Fruit fly (Drosophila melanogaster) ovary, adult (tissue): Measurements from ENCODE around the gene CG11694.

Experiments used
- CG17801 ChIP-seq: fragments of 200-800 bp; optimal IDR thresholded peaks from 2 replicates; lab custom pipeline; 2019; ENCODE audit warnings: missing biosample characterization, mild to moderate bottlenecking, missing genetic modification characterization, moderate library complexity; ENCODE audit not compliant: partially characterized antibody

Gene CG11694

DNA sequence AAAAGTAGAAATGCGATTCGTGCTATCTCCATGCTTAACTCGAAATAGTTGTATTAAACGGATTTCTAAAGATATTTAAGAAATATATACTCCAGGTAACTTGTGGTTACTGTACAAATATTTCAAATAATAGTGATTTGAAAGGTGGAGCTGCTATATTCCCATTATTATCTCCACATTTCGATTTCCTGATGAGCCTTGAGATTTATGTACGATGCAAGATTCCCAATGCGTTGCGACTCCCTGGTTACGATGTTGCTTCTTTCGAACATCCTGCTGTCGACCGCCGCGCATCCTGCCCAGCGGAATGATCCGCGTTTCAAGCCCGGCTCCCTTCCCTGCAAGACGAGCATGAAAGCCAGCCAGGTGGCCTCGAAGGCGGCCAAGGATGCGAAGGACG, at the start of gene CG11694, which contains the start of gene CG11698:
Gene CG11694, minus strand, starts transcription at position 101 of the 400 bp plus-strand sequence.
Gene CG11698, plus strand, starts transcription at position 152 of the 400 bp plus-strand sequence.
- no peak for TF ChIP-seq CG17801 (GFP tag; lab: Kevin White, UChicago)

DNA sequence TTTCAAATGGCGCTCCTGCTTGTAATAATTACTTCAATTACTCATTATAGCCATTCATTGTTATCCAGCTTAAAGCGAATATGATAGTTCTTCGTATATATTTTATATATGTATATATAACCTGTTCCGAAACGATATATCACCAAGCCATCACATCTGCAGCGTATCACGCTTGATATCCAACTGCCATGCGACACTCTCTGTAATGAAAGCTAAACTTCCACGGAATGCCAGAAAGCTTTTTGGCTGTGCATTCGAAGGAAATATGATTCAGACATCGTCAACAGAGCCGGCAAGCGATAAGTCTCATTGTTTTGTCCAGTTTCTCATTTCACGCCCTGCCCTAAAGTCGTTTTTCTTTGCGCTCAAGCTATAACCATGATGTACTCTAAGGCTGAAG, 46.1 kb upstream of the CG11694 start:
- no peak for TF ChIP-seq CG17801 (GFP tag; lab: Kevin White, UChicago)

DNA sequence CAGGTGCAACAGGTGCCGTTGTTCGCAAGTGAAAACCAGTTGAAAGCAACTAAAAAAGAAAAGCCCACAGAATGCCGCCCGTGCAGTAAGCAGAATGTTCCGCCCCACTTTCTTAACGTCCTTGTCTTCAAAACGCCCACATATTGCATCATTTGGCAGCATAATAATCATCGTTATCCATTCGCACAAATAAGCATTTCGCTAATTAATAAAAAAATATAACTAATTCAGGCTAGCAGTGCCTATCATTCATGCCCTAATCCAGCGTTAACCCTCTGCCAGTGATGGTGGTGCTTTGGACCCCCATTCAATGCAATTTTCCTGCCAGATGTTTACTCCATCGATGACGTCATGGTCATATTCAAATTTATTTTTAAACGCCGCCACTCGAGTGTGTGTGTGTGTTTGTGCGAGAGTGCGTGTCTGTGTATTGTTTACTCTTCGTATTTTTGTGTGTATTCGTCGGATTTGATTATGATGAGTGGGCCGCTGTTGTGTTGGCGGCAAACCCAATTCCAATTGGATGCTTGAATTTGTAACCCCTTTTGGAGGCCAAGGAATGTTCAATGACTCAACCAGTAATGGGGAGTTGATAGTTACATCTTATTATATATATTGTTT, 45.5 kb upstream of the CG11694 start:
- no peak for TF ChIP-seq CG17801 (GFP tag; lab: Kevin White, UChicago)

DNA sequence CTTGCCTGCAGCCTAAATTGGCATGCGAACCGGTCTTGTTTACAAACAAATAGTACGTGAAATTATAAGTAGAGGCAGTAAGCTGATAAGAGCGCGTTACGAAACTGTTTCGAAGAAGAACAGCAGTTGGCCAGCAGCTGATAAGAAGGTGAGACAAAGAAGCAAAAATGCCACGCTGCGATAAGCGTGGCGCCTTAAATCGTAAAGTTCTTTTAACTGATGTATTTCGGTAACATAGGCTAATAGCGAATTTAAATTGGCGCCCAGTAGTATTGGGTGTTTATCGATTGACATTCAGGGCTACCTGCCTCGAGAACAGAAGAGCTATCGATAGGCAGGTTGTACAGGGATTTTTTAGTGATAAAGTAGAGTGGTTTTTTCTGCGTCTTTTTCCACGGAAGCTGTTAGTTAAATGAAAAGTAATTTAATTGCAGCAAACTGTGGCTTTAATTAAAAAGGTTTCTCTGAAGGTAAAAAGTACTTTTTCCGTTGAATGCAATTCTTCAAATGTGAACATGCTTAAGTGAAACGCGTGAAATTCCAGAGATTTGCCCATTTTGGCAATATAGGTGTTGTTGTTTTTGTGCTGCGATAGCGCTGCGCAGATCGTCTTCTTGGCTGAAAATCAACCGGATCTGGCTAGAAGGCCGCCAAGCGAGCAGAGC, 44.8 kb upstream of the CG11694 start, which contains the start of gene stck:
Gene stck, plus strand, starts transcription at position 353 of the 665 bp plus-strand sequence.
- no peak for TF ChIP-seq CG17801 (GFP tag; lab: Kevin White, UChicago)

DNA sequence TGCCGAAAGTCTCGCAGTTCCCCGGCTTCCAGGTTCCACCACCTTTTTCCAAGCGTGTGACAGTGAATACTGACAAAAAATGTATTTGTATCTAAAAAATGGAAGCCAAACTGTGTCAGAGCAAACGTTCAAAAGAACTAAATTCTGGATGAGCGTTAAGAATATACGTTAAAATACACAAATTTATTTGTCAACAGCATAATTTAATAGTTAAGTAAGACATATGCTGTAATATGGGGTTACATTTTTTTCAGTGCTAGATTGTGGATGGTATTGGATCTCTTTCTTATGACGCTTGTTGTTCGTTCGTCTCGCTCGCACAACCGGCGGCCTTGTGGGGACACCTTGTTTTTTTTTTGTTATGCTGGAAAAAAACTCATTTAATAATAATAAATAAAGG, 43.6 kb upstream of the CG11694 start:
- no peak for TF ChIP-seq CG17801 (GFP tag; lab: Kevin White, UChicago)

DNA sequence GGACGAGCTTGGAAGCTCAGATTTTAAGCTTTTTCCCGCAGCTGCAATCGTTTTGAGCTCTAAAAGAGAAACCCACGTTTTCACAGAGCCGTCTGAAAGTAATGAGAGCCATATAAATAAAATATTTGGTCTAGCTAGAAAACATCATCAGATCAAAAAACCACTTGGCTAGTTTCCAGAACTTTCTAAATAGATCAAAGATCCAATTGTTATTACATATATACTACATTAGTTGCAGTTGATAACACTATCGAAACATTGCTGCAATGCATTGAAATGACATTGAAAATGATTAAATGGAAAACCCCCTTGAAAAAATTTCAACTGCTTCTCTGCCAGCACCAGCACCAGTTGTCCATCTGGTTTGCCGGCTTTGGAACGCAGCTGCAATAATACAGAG, 43.0 kb upstream of the CG11694 start:
- TF ChIP-seq CG17801 (GFP tag; lab: Kevin White, UChicago): peak; percentile 63

DNA sequence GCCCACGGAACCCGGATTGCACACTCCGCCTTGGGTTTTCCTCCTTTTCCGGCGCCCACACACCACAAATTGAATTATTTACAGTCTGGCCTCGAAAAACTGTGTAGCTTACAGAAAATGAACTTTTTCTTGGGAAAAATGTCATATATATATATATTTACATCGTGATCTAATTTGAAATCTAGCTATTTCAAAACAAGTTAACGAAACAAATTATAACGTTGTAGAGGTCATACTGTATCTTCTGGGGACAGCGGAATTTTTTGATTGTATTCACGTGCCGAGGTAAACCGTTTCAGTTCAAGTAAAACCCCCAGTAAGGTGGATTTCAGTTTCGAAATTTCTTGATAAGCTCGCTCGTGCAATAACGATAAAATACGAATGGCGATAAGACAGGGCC, 42.5 kb upstream of the CG11694 start:
- TF ChIP-seq CG17801 (GFP tag; lab: Kevin White, UChicago): peak; percentile 66

DNA sequence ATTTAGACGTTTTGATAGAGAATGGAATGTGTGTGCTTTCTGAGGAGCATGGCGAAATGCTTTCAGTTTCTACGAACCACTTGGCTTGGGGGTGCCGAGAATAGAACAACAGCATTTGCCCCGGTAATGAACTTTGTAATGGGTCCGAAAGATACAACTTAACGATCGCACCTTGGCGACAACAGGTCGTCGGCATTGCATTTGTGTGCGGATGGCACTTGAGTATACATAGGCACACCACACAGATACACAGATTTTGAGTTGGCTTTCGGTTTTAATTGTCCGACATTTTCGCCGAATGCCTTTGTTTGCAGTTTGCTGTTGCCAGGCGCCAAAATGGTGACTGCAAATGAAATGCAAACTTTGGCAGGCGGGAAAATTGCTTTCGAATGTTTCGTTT, 42.1 kb upstream of the CG11694 start:
- no peak for TF ChIP-seq CG17801 (GFP tag; lab: Kevin White, UChicago)

DNA sequence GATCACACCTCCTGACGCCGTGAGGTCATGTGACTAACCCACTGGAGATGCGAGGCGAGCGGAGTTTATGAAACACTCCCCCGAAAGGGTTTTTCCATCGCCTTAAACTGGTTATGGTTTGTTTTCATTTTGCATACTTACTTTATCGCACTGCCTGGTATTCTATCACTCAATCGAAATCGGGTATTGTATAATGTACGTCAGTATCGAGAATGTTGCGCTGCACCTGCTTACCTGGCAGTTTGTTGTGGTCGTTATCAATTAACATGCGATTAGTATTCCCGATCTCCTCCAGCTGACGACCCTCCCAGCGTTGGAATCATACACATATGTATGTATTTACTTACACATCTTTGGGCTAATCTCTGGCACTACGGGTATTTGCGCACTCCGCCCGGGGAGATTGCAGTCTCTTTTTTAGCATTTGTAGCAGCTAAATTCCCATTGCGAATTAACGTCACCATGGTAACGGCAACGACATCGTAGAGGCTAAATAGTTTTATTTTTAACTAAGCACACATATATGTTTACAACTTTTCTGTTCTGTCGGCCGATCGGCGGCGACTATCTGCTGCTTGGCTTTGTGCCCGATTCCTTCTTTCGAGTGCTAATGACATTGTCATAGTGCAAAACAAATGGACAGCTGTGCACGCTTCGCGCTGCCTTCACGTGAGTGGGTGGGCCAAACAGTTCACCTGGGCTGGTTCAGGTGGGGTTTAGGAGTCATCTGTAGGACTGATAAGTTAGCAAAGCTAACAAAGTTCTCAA, 41.2 kb upstream of the CG11694 start:
- TF ChIP-seq CG17801 (GFP tag; lab: Kevin White, UChicago): no peak

DNA sequence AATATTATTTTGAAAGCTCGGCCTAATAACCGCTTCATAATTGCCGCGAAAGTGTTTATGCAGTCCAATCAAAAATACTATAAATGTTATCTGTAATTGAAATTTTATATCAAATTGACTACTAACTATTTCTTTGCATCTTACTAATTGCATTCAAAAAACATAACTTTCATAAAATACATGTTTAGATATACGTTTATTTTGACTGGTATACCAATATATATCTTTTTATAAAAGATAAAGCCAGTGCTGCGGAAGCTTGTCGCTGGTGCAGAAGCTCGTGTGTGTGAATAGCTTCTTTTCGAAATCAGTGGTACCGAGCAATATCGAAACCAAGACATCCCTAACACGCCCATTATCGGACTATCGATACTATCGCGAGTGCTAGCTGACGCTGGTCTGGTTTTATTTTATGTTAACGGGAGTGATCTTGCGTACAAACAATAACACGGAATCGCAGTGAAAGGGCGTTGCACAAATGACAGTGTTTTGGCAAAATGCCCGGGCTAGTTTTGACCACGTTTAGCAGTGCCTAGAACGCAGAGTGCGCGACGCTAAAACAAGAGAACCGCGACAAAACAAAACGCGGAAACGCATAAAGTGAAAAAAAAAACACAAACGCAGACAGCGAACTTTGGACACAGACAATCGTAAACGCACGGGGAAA, 37.6 kb upstream of the CG11694 start, which contains the start of gene Atg13:
Gene Atg13, plus strand, starts transcription at position 367 of the 667 bp plus-strand sequence.
- TF ChIP-seq CG17801 (GFP tag; lab: Kevin White, UChicago): peak; percentile 69

DNA sequence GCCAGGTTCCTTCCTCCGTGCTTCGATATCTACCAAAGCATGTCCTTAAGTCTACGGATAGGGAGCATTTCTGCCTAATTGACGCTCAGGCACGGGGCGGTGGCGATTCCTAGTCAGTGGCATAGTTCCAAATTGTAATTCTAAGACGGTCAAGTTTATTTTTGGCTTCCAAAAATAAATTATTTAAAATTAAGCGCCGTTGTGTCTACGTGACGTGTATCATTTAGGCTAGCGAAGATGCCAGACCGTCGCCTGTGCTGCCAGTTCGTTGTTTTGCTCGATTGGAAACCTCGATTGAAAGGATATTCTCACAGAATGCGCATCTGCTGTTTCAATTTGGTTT, 37.1 kb upstream of the CG11694 start:
- no peak for TF ChIP-seq CG17801 (GFP tag; lab: Kevin White, UChicago)

DNA sequence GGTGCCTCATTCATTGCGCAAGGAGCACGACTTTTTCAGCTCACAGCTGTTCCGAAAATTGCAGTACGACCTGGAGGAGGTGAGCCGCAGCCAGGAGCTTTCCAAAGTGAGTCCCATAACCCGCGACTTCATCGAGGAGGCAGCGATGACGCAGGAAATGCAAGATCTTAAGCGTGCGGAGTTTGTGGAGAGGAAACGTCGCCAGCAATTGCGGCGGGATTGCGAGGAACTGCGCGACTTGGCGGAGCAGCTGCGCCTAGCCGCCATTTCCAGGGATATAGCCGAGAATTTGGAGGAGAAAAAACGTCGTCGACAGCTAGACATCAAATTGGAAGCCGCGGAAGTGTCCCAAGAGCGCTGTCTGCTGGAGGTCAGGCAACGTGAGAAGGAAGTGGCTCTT, 35.9 kb upstream of the CG11694 start:
- TF ChIP-seq CG17801 (GFP tag; lab: Kevin White, UChicago): no peak

DNA sequence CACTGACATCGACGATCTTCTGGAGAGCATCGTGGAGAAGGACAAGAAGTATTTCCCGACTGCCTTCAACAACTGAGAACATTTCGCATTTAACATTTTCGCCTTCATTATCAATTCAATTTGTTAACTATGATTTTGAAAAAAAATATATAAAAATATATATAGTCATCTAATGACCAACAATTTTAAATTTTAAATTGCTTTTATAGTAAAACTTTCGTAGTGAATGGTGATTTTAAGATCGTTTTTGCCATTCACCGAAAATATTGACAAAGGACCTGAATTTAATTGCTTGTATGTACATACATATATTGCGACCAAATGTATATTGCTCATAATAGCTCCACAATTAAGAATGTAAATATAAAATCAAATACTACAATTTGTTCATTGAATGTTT, 35.3 kb upstream of the CG11694 start, which contains the start of gene CG7352:
Gene CG7352, plus strand, starts transcription at position 301 of the 400 bp plus-strand sequence.
- no peak for TF ChIP-seq CG17801 (GFP tag; lab: Kevin White, UChicago)

DNA sequence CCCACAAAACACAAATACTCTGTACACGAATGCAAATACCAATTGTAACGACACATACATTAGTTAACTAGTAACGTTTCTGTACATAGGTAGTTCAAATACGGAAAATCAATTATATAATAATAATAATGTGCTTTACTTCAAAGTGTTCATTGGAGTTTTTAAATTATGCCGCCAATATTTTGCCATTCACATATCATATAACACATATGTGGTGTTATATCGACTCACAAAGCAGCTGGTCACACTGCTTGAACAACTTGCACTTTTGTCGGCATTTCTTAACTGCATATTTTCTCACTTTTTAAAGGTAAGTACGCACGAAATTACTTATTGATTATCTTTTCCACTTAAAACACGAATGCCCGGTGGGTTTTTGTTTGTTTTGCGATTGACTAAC, 32.2 kb upstream of the CG11694 start, which contains the start of gene DppIII:
Gene DppIII, plus strand, starts transcription at position 227 of the 400 bp plus-strand sequence.
- no peak for TF ChIP-seq CG17801 (GFP tag; lab: Kevin White, UChicago)
